Fruit fly (Drosophila melanogaster): ENCODE measurements around the gene CG8745.
A peak's percentile ranks its signal among the peaks of the same experiment; 100 is the strongest.

CG8745 gene

dm6 chr3L:13911649-13912260 is 45.0 kb upstream of the CG8745 start (continued):
- no peak for TF ChIP-seq svp (GFP tag)
- no peak for TF ChIP-seq Sox14 (GFP tag; optimal IDR thresholded peaks at IDR 0.05)
- no peak for TF ChIP-seq Eip93F (GFP tag; optimal IDR thresholded peaks at IDR 0.05)
- TF ChIP-seq Ets96B (tag; optimal IDR thresholded peaks at IDR 0.05): peak; percentile 3
- TF ChIP-seq topi (GFP tag; optimal IDR thresholded peaks at IDR 0.05): no peak
- no peak for TF ChIP-seq Gug (GFP tag; IDR thresholded peaks at IDR 0.05)
- peak; percentile 57 for TF ChIP-seq CG15336 (GFP tag; IDR thresholded peaks at IDR 0.05)
- no peak for TF ChIP-seq spab (GFP tag; optimal IDR thresholded peaks at IDR 0.05)
- TF ChIP-seq dsx (GFP tag; optimal IDR thresholded peaks at IDR 0.05; ENCODE audit: poor library complexity, severe bottlenecking): no peak
- no peak for TF ChIP-seq CG16779 (tag; optimal IDR thresholded peaks at IDR 0.05)
- TF ChIP-seq acj6 (GFP tag; optimal IDR thresholded peaks at IDR 0.05): peak; percentile 15
- no peak for TF ChIP-seq CG6163 (GFP tag; IDR thresholded peaks at IDR 0.05)
- peak; percentile 37 for TF ChIP-seq achi (GFP tag; optimal IDR thresholded peaks at IDR 0.05)
- no peak for TF ChIP-seq Eip75B (GFP tag; optimal IDR thresholded peaks at IDR 0.05)
- TF ChIP-seq CG31627 (GFP tag; optimal IDR thresholded peaks at IDR 0.05): no peak
- TF ChIP-seq CG6276 (GFP tag; optimal IDR thresholded peaks at IDR 0.05): peak; percentile 46
- no peak for TF ChIP-seq CG6792 (GFP tag; optimal IDR thresholded peaks at IDR 0.05)
- TF ChIP-seq Sox102F (GFP tag; optimal IDR thresholded peaks at IDR 0.05): no peak
- no peak for TF ChIP-seq Lpt (GFP tag; optimal IDR thresholded peaks at IDR 0.05)

- no peak for TF ChIP-seq CG7368 (GFP tag; optimal IDR thresholded peaks at IDR 0.05)
- no peak for TF ChIP-seq Eip93F (GFP tag; optimal IDR thresholded peaks at IDR 0.05)
- no peak for TF ChIP-seq Gug (GFP tag; IDR thresholded peaks at IDR 0.05)
- no peak for TF ChIP-seq CG1621 (tag; optimal IDR thresholded peaks at IDR 0.05)
- peak in 1 of 2 experiments; percentile 4 for TF ChIP-seq salr (GFP tag; optimal IDR thresholded peaks at IDR 0.05)
- TF ChIP-seq Hr39 (GFP tag; optimal IDR thresholded peaks at IDR 0.05): no peak
- TF ChIP-seq Ets21C (GFP tag; optimal IDR thresholded peaks at IDR 0.05): no peak
- TF ChIP-seq CG8119 (GFP tag; IDR thresholded peaks at IDR 0.05): peak; percentile 39; the same call in 1 of the 3 replicates
- no peak for TF ChIP-seq CG8632 (GFP tag; optimal IDR thresholded peaks at IDR 0.05)
- TF ChIP-seq lz (GFP tag; optimal IDR thresholded peaks at IDR 0.05): no peak
- peak; percentile 18 for TF ChIP-seq Ets96B (tag; optimal IDR thresholded peaks at IDR 0.05)
- TF ChIP-seq Sox102F (GFP tag; optimal IDR thresholded peaks at IDR 0.05): no peak
- TF ChIP-seq CG10631 (GFP tag; optimal IDR thresholded peaks at IDR 0.05): no peak
- TF ChIP-seq ss (GFP tag; optimal IDR thresholded peaks at IDR 0.05): no peak
- no peak for TF ChIP-seq Eip75B (GFP tag; optimal IDR thresholded peaks at IDR 0.05)
- TF ChIP-seq CG31627 (GFP tag; optimal IDR thresholded peaks at IDR 0.05): no peak
- TF ChIP-seq CG9139 (GFP tag; optimal IDR thresholded peaks at IDR 0.05): no peak
- TF ChIP-seq CG15336 (GFP tag; IDR thresholded peaks at IDR 0.05): peak; percentile 46
- no peak for TF ChIP-seq Smox (GFP tag; optimal IDR thresholded peaks at IDR 0.05)
- TF ChIP-seq Eip78C (GFP tag): peak; percentile 15
- no peak for TF ChIP-seq CG3919 (GFP tag; optimal IDR thresholded peaks at IDR 0.05)
- TF ChIP-seq spab (GFP tag; optimal IDR thresholded peaks at IDR 0.05): no peak
- TF ChIP-seq CG11762 (GFP tag; optimal IDR thresholded peaks at IDR 0.05; ENCODE audit: insufficient read depth): no peak
- TF ChIP-seq pdm3 (GFP tag; optimal IDR thresholded peaks at IDR 0.05): no peak
- no peak for TF ChIP-seq Hr38 (GFP tag; optimal IDR thresholded peaks at IDR 0.05)
- TF ChIP-seq CG10669 (GFP tag; optimal IDR thresholded peaks at IDR 0.05): peak; percentile 7
- TF ChIP-seq achi (GFP tag; optimal IDR thresholded peaks at IDR 0.05): peak; percentile 13
- no peak for TF ChIP-seq CG8319 (GFP tag; optimal IDR thresholded peaks at IDR 0.05)
- peak; percentile 24 for TF ChIP-seq CG4318 (GFP tag; optimal IDR thresholded peaks at IDR 0.05)
- peak; percentile 38 for TF ChIP-seq CG6276 (GFP tag; optimal IDR thresholded peaks at IDR 0.05)
- TF ChIP-seq OdsH (GFP tag; optimal IDR thresholded peaks at IDR 0.05): peak; percentile 2
- no peak for TF ChIP-seq CG6854 (GFP tag; optimal IDR thresholded peaks at IDR 0.05)
- TF ChIP-seq topi (GFP tag; optimal IDR thresholded peaks at IDR 0.05): no peak
- TF ChIP-seq Met (GFP tag; optimal IDR thresholded peaks at IDR 0.05): no peak
- TF ChIP-seq CG11902 (GFP tag; optimal IDR thresholded peaks at IDR 0.05): no peak
- peak; percentile 59 for TF ChIP-seq CG32006 (GFP tag; optimal IDR thresholded peaks at IDR 0.05)
- no peak for TF ChIP-seq Sox15 (GFP tag; optimal IDR thresholded peaks at IDR 0.05)
- no peak for TF ChIP-seq fd59A (GFP tag; optimal IDR thresholded peaks at IDR 0.05)
- no peak for TF ChIP-seq dac (GFP tag; optimal IDR thresholded peaks at IDR 0.05)
- no peak for TF ChIP-seq Lpt (GFP tag; optimal IDR thresholded peaks at IDR 0.05)
- TF ChIP-seq eg (GFP tag; IDR thresholded peaks at IDR 0.05): peak; percentile 45; the same call in 2 of the 3 replicates
- TF ChIP-seq Hr4 (GFP tag; optimal IDR thresholded peaks at IDR 0.05): peak; percentile 19
Measured at dm6 chr3L:13905515-13905914, 38.8 kb upstream of the CG8745 start.
